Fruit fly (Drosophila melanogaster) whole organism, embryonic: ENCODE results near the gene CG31637.

Experiments
- Aef1 ChIP-seq: fragments of 200-800 bp; sonication (Bioruptor generic); IDR thresholded peaks from 3 replicates; pipeline ENCODE4 v1.3.6; 2022; ENCODE audit warnings: missing biosample characterization, missing genetic modification characterization
- Awh ChIP-seq: fragments of 200-800 bp; sonication (Bioruptor generic); IDR thresholded peaks from 2 replicates; pipeline ENCODE4, ENCODE4 v1.3.6; 2022; ENCODE audit warnings: missing biosample characterization, missing genetic modification characterization
- B-H2 ChIP-seq: fragments of 200-800 bp; sonication (Bioruptor generic); optimal IDR thresholded peaks from 2 replicates; lab custom pipeline; 2018; ENCODE audit warnings: missing biosample characterization, mild to moderate bottlenecking, missing genetic modification characterization
- Blimp-1 ChIP-seq: fragments of 200-800 bp; sonication (Bioruptor generic); optimal IDR thresholded peaks from 3 replicates; lab custom pipeline; 2018; ENCODE audit warnings: missing biosample characterization, missing genetic modification characterization, mild to moderate bottlenecking, moderate library complexity, missing genetic modification reagents
- CG10147 ChIP-seq: fragments of 200-800 bp; sonication (Bioruptor generic); optimal IDR thresholded peaks from 2 replicates; lab custom pipeline; 2019; ENCODE audit warnings: missing biosample characterization, mild to moderate bottlenecking, missing genetic modification characterization, moderate library complexity
- CG11456 ChIP-seq: fragments of 200-800 bp; sonication (Bioruptor generic); IDR thresholded peaks from 3 replicates; pipeline ENCODE4 v1.3.6; 2022; ENCODE audit warnings: missing biosample characterization, missing genetic modification characterization
- CG11504 ChIP-seq: fragments of 200-800 bp; sonication (Bioruptor generic); optimal IDR thresholded peaks from 3 replicates; lab custom pipeline; 2019; ENCODE audit warnings: missing biosample characterization, mild to moderate bottlenecking, missing genetic modification characterization, moderate library complexity
- CG13296 ChIP-seq: fragments of 200-800 bp; sonication (Bioruptor generic); optimal IDR thresholded peaks from 3 replicates; lab custom pipeline; 2018; ENCODE audit warnings: missing biosample characterization, mild to moderate bottlenecking, missing genetic modification characterization
- CG13624 ChIP-seq: fragments of 200-800 bp; sonication (Bioruptor generic); optimal IDR thresholded peaks from 2 replicates; lab custom pipeline; 2016; ENCODE audit warnings: missing biosample characterization, missing genetic modification characterization
- CG15514 ChIP-seq: fragments of 200-800 bp; sonication (Bioruptor generic); optimal IDR thresholded peaks from 3 replicates; lab custom pipeline; 2017; ENCODE audit warnings: missing biosample characterization, missing genetic modification characterization, mild to moderate bottlenecking, moderate library complexity, missing genetic modification reagents
- CG1602 ChIP-seq: fragments of 200-800 bp; sonication (Bioruptor generic); optimal IDR thresholded peaks from 3 replicates; lab custom pipeline; 2016; ENCODE audit warnings: missing biosample characterization, missing genetic modification characterization
- CG16863 ChIP-seq: fragments of 200-800 bp; sonication (Bioruptor generic); optimal IDR thresholded peaks from 3 replicates; lab custom pipeline; 2016; ENCODE audit warnings: missing biosample characterization, missing genetic modification characterization
- CG17385 ChIP-seq: fragments of 200-800 bp; sonication (Bioruptor generic); optimal IDR thresholded peaks from 3 replicates; lab custom pipeline; 2018; ENCODE audit warnings: missing biosample characterization, mild to moderate bottlenecking, missing genetic modification characterization
- CG30431 ChIP-seq: fragments of 200-800 bp; sonication (Bioruptor generic); optimal IDR thresholded peaks from 2 replicates; lab custom pipeline; 2017; ENCODE audit warnings: missing biosample characterization, missing genetic modification characterization
- CG31224 ChIP-seq: fragments of 200-800 bp; sonication (Bioruptor generic); IDR thresholded peaks from 2 replicates; pipeline ENCODE4 v1.3.6; 2022; ENCODE audit warnings: missing biosample characterization, missing genetic modification characterization
- CG3281 ChIP-seq: fragments of 200-800 bp; sonication (Bioruptor generic); optimal IDR thresholded peaks from 3 replicates; lab custom pipeline; 2017; ENCODE audit warnings: missing biosample characterization, mild to moderate bottlenecking, missing genetic modification characterization
- CG34376 ChIP-seq: fragments of 200-800 bp; sonication (Bioruptor generic); optimal IDR thresholded peaks from 2 replicates; lab custom pipeline; 2018; ENCODE audit warnings: missing biosample characterization, mild to moderate bottlenecking, missing genetic modification characterization
- CG3995 ChIP-seq: fragments of 200-800 bp; sonication (Bioruptor generic); optimal IDR thresholded peaks from 3 replicates; lab custom pipeline; 2016; ENCODE audit warnings: missing biosample characterization, missing genetic modification characterization
- CG6765 ChIP-seq: fragments of 200-800 bp; sonication (Bioruptor generic); optimal IDR thresholded peaks from 3 replicates; lab custom pipeline; 2017; ENCODE audit warnings: missing biosample characterization, mild to moderate bottlenecking, missing genetic modification characterization
- CG7786 ChIP-seq: fragments of 200-800 bp; sonication (Bioruptor generic); optimal IDR thresholded peaks from 2 replicates; lab custom pipeline; 2016; ENCODE audit warnings: missing biosample characterization, missing genetic modification characterization
- CG8290 ChIP-seq, 3 experiments: fragments of 200-800 bp; sonication (Bioruptor generic); optimal IDR thresholded peaks; 2 replicates each; lab custom pipeline; 2016 to 2019; ENCODE audit warnings: missing biosample characterization in 3 of 3, missing genetic modification characterization in 3 of 3, mild to moderate bottlenecking in 2 of 3, moderate library complexity in 1 of 3
- Dad ChIP-seq: fragments of 200-800 bp; sonication (Bioruptor generic); optimal IDR thresholded peaks from 3 replicates; lab custom pipeline; 2016; ENCODE audit warnings: missing biosample characterization, missing genetic modification characterization
- Dfd ChIP-seq, 2 experiments: fragments of >200 bp; optimal IDR thresholded peaks; 2 replicates each; lab custom pipeline; 2017; ENCODE audit warnings: missing biosample characterization in 2 of 2, missing genetic modification characterization in 2 of 2
- Fer2 ChIP-seq: fragments of 200-800 bp; sonication (Bioruptor generic); optimal IDR thresholded peaks from 2 replicates; lab custom pipeline; 2018; ENCODE audit warnings: missing biosample characterization, mild to moderate bottlenecking, missing genetic modification characterization, moderate library complexity
- HHEX ChIP-seq: fragments of 200-800 bp; sonication (Bioruptor generic); optimal IDR thresholded peaks from 3 replicates; lab custom pipeline; 2017; ENCODE audit warnings: missing biosample characterization, mild to moderate bottlenecking, missing genetic modification characterization, missing genetic modification reagents
- HmgD ChIP-seq: fragments of 200-800 bp; sonication (Bioruptor generic); optimal IDR thresholded peaks from 3 replicates; lab custom pipeline; 2016; ENCODE audit warnings: missing biosample characterization, missing genetic modification characterization
- Hmx ChIP-seq: fragments of 200-800 bp; sonication (Bioruptor generic); optimal IDR thresholded peaks from 2 replicates; lab custom pipeline; 2016; ENCODE audit warnings: missing biosample characterization, missing genetic modification characterization
- Kr ChIP-seq: fragments of 200-800 bp; sonication (Bioruptor generic); optimal IDR thresholded peaks from 2 replicates; lab custom pipeline; 2017; ENCODE audit warnings: missing biosample characterization, mild to moderate bottlenecking, missing genetic modification characterization
- Max ChIP-seq: fragments of 200-800 bp; sonication (Bioruptor generic); optimal IDR thresholded peaks from 2 replicates; lab custom pipeline; 2016; ENCODE audit warnings: missing biosample characterization, mild to moderate bottlenecking, missing genetic modification characterization
- NC2α ChIP-seq: fragments of 200-800 bp; sonication (Bioruptor generic); optimal IDR thresholded peaks from 2 replicates; lab custom pipeline; 2016; ENCODE audit warnings: missing biosample characterization, missing genetic modification characterization
- Nf-YA ChIP-seq: fragments of 200-800 bp; sonication (Bioruptor generic); IDR thresholded peaks from 2 replicates; pipeline ENCODE4 v1.3.6; 2022; ENCODE audit warnings: missing biosample characterization, missing genetic modification characterization
- Six4 ChIP-seq: fragments of 200-800 bp; sonication (Bioruptor generic); optimal IDR thresholded peaks from 2 replicates; lab custom pipeline; 2016; ENCODE audit warnings: missing biosample characterization, missing genetic modification characterization
- Sry-δ ChIP-seq: fragments of 200-800 bp; sonication (Bioruptor generic); optimal IDR thresholded peaks from 2 replicates; lab custom pipeline; 2016; ENCODE audit warnings: missing biosample characterization, missing genetic modification characterization
- Stat92E ChIP-seq, 3 experiments: fragments of >200 bp in 2 of 3; fragments of 200-800 bp in 1 of 3; sonication (Bioruptor generic) in 1 of 3; optimal IDR thresholded peaks; 2 replicates each; lab custom pipeline; 2017 to 2019; ENCODE audit warnings: missing biosample characterization in 3 of 3, missing genetic modification characterization in 3 of 3, mild to moderate bottlenecking in 1 of 3, moderate library complexity in 1 of 3
- aop ChIP-seq: fragments of 200-800 bp; sonication (Bioruptor generic); IDR thresholded peaks from 2 replicates; pipeline ENCODE4 v1.3.6; 2022; ENCODE audit warnings: missing biosample characterization, missing genetic modification characterization
- bowl ChIP-seq: fragments of 200-800 bp; sonication (Bioruptor generic); IDR thresholded peaks from 2 replicates; pipeline ENCODE4 v1.3.6; 2022; ENCODE audit warnings: missing biosample characterization, missing genetic modification characterization
- caup ChIP-seq: fragments of 200-800 bp; sonication (Bioruptor generic); optimal IDR thresholded peaks from 3 replicates; lab custom pipeline; 2017; ENCODE audit warnings: missing biosample characterization, mild to moderate bottlenecking, missing genetic modification characterization, moderate library complexity; ENCODE audit not compliant: severe bottlenecking
- dmrt99B ChIP-seq: fragments of 200-800 bp; sonication (Bioruptor generic); optimal IDR thresholded peaks from 2 replicates; lab custom pipeline; 2018; ENCODE audit warnings: missing biosample characterization, mild to moderate bottlenecking, missing genetic modification characterization, moderate library complexity
- fd102C ChIP-seq: fragments of 200-800 bp; sonication (Bioruptor generic); optimal IDR thresholded peaks from 2 replicates; lab custom pipeline; 2018; ENCODE audit warnings: missing biosample characterization, mild to moderate bottlenecking, missing genetic modification characterization, moderate library complexity
- fd96Cb ChIP-seq: fragments of 200-800 bp; sonication (Bioruptor generic); optimal IDR thresholded peaks from 2 replicates; lab custom pipeline; 2018; ENCODE audit warnings: missing biosample characterization, mild to moderate bottlenecking, missing genetic modification characterization, moderate library complexity
- gsb-n ChIP-seq: fragments of 200-800 bp; sonication (Bioruptor generic); optimal IDR thresholded peaks from 3 replicates; lab custom pipeline; 2018; ENCODE audit warnings: missing biosample characterization, mild to moderate bottlenecking, missing genetic modification characterization
- hb ChIP-seq: fragments of 200-800 bp; sonication (Bioruptor generic); IDR thresholded peaks from 3 replicates; pipeline ENCODE4 v1.3.6; 2022; ENCODE audit warnings: missing biosample characterization, missing genetic modification characterization; ENCODE audit not compliant: partially characterized antibody
- jing ChIP-seq: fragments of 200-800 bp; sonication (Bioruptor generic); optimal IDR thresholded peaks from 2 replicates; lab custom pipeline; 2018; ENCODE audit warnings: missing biosample characterization, mild to moderate bottlenecking, missing genetic modification characterization
- lola ChIP-seq, 3 experiments: fragments of >200 bp in 2 of 3; fragments of 200-800 bp in 1 of 3; sonication (Bioruptor generic) in 1 of 3; optimal IDR thresholded peaks; 2 replicates each; lab custom pipeline; 2017 to 2019; ENCODE audit warnings: missing biosample characterization in 3 of 3, missing genetic modification characterization in 3 of 3, mild to moderate bottlenecking in 1 of 3, moderate library complexity in 1 of 3
- nau ChIP-seq: fragments of 200-800 bp; sonication (Bioruptor generic); optimal IDR thresholded peaks from 3 replicates; lab custom pipeline; 2017; ENCODE audit warnings: missing biosample characterization, mild to moderate bottlenecking, missing genetic modification characterization, missing genetic modification reagents
- slou ChIP-seq: fragments of 200-800 bp; sonication (Bioruptor generic); optimal IDR thresholded peaks from 3 replicates; lab custom pipeline; 2016; ENCODE audit warnings: missing biosample characterization, missing genetic modification characterization
- ssp ChIP-seq: fragments of 200-800 bp; sonication (Bioruptor generic); IDR thresholded peaks from 2 replicates; pipeline ENCODE4 v1.3.6; 2022; ENCODE audit warnings: missing biosample characterization, missing genetic modification characterization

The CG31637 gene

DNA sequence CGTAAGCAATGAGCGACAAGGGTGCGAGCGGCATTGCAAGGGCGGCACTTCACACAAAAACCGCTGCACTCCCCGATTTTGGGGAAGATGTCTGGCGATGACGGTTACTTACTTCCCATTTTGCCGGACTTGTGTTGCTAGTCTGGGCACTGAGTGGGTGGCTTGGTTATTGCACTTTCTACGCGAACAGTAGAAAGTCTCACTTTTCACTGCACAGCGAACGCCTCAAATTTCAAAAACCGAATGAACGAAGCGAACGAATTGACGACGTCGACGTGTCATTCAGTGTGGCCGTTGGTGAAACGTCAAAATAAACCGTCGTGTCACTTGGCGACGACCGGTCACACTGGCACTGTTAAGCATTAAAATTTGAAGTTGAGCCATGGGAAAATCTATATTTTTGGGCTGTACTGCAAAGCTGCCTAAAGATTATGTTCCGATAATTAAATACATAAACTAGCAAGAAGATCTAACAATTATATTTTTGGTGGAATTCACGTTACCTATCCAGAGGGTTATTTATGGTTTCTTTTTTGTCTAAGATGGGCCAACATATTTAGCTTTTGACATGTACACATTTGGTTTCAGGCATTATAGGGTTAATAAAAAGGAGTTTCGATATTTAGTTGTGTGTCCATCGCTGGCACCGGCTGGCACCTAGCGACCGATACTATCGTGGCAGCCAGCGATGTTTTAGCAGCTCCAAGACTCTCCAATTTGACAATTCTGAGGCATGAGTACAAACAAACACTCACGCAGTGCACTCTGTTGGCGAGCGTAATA lies 18.0 kb upstream of the CG31637 start, which contains the start of the genes Sec61alpha and Daxx (continued):
- TF ChIP-seq CG13624 (GFP tag; lab: Kevin White, UChicago), result peak; percentile 91
- no peak for TF ChIP-seq fd102C (GFP tag; lab: Kevin White, UChicago)
- TF ChIP-seq Kr (GFP tag; lab: Kevin White, UChicago), result no peak
- TF ChIP-seq CG10147 (GFP tag; lab: Kevin White, UChicago), result peak; percentile 85
- TF ChIP-seq Dfd (GFP tag; optimal IDR thresholded peaks at IDR 0.05; lab: Kevin White, UChicago), result no peak
- peak; percentile 77 for TF ChIP-seq Fer2
- TF ChIP-seq Max, result peak; percentile 46
- peak; percentile 76 for TF ChIP-seq CG13296
- TF ChIP-seq CG17385 (GFP tag; lab: Kevin White, UChicago), result peak; percentile 58
- peak; percentile 70 for TF ChIP-seq CG8290 (GFP tag; optimal IDR thresholded peaks at IDR 0.05; lab: Kevin White, UChicago)
- peak in 1 of 2 experiments; percentile 73 for TF ChIP-seq CG8290 (tag; optimal IDR thresholded peaks at IDR 0.05; lab: Kevin White, UChicago)
- TF ChIP-seq HmgD (GFP tag; lab: Kevin White, UChicago), result peak; percentile 85
- peak; percentile 60 for TF ChIP-seq CG30431 (GFP tag; lab: Kevin White, UChicago)
- peak; percentile 67 for TF ChIP-seq Six4 (GFP tag; lab: Kevin White, UChicago)
- TF ChIP-seq CG11456 (GFP tag; lab: Robert Waterston, UW), result peak; percentile 89
- 0 out of 2 replicates have a peak, but pooled peaks have one; percentile 53 for TF ChIP-seq bowl (GFP tag; lab: Robert Waterston, UW)
- TF ChIP-seq dmrt99B (tag; lab: Kevin White, UChicago), result peak; percentile 76
- TF ChIP-seq Nf-YA (GFP tag; lab: Robert Waterston, UW), result peak; percentile 68; the same call in 1 of the 2 replicates
- peak; percentile 73 for TF ChIP-seq ssp
- TF ChIP-seq Blimp-1 (GFP tag; lab: Kevin White, UChicago), result peak; percentile 68
- peak; percentile 77 for TF ChIP-seq fd96Cb (tag; lab: Kevin White, UChicago)
- TF ChIP-seq CG34376 (GFP tag; lab: Kevin White, UChicago), result peak; percentile 63
- TF ChIP-seq Aef1 (GFP tag; lab: Robert Waterston, UW), result peak; percentile 82
- no peak for TF ChIP-seq jing
- TF ChIP-seq aop (GFP tag; lab: Robert Waterston, UW), result peak; percentile 46; the same call in 1 of the 2 replicates
- no peak for TF ChIP-seq Stat92E (GFP tag; optimal IDR thresholded peaks at IDR 0.05; lab: Kevin White, UChicago)
- TF ChIP-seq CG7786 (GFP tag; lab: Kevin White, UChicago), result peak; percentile 90
- TF ChIP-seq caup (GFP tag; lab: Kevin White, UChicago), result peak; percentile 65
- peak; percentile 70; the same call in 1 of the 2 replicates for TF ChIP-seq Awh (GFP tag; lab: Robert Waterston, UW)
- peak; percentile 52 for TF ChIP-seq CG3995
- peak; percentile 72 for TF ChIP-seq CG31224 (GFP tag; lab: Robert Waterston, UW)
- TF ChIP-seq NC2α (GFP tag; lab: Kevin White, UChicago), result peak; percentile 16
- peak; percentile 89 for TF ChIP-seq CG16863 (GFP tag; lab: Kevin White, UChicago)
- TF ChIP-seq slou (GFP tag; lab: Kevin White, UChicago), result peak; percentile 89
- peak; percentile 88 for TF ChIP-seq Dad
- peak in 1 of 3 experiments; percentile 67 for TF ChIP-seq lola (GFP tag; optimal IDR thresholded peaks at IDR 0.05; lab: Kevin White, UChicago)
- peak; percentile 67 for TF ChIP-seq CG6765 (GFP tag; lab: Kevin White, UChicago)
- TF ChIP-seq CG15514, result peak; percentile 77
- TF ChIP-seq Sry-δ, result peak; percentile 100
- peak; percentile 38 for TF ChIP-seq gsb-n (tag; lab: Kevin White, UChicago)
- peak; percentile 100 for TF ChIP-seq hb
- TF ChIP-seq B-H2, result peak; percentile 78
- TF ChIP-seq CG11504 (tag; lab: Kevin White, UChicago), result peak; percentile 82
- peak; percentile 68 for TF ChIP-seq HHEX
- peak; percentile 13 for TF ChIP-seq Hmx (GFP tag; lab: Kevin White, UChicago)
- TF ChIP-seq CG3281, result peak; percentile 70
- peak; percentile 45 for TF ChIP-seq nau (GFP tag; lab: Kevin White, UChicago)
- TF ChIP-seq CG1602 (GFP tag; lab: Kevin White, UChicago), result peak; percentile 85
